Fruit fly (Drosophila melanogaster): ENCODE results near the gene CG9154.

The CG9154 gene

DNA sequence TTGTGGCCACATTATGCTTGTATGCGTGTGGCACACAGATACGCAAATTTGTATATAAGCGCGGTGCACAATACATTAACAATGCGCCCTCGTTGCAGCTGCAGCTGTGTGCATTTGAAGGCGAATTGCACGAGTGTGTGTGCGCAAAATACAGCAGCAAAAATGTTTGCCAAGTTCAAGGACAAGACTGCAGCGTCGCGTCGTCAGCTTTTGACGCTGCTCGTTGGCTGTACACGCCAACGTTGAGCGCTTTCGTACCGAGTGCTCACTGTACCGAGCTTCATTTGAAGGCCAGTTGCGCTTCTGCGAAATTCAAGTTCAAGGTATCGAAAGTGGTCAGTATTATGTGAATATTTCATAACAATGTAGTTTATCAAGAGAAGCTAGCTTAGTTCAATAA is 16.3 kb upstream of the CG9154 start:
- TF ChIP-seq CG8478 (optimal IDR thresholded peaks at IDR 0.05) (no peak), CTCF (optimal IDR thresholded peaks at IDR 0.05) (no peak)

DNA sequence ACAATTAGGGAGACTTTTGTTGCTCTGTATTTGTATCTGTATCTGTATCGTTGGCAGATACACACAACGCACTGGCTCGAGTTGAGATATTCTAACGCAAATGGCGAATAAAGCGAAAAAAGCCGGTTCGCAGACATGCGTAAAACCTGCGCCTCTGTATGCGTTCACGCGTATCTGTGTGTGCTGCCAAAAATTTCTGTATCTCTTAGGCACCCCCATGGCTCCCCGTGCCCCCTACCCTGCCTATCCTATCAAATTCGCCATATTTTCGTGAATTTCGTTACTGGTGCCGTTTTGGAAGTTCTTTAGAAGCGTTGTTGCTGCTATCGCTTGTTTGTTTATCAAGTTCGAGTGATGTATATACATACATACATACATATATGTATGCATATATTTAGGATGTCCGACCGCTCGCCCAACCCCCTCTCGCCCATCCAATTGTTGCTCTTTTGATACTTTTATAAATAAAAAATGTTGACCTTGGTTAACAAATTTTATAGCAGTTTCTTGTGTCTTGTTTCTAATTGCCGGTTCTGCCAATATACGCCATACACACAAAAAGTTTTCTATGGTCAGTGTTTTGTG is 15.3 kb upstream of the CG9154 start:
- no peak for TF ChIP-seq CG8478 (optimal IDR thresholded peaks at IDR 0.05)
- TF ChIP-seq CTCF (optimal IDR thresholded peaks at IDR 0.05): no peak

DNA sequence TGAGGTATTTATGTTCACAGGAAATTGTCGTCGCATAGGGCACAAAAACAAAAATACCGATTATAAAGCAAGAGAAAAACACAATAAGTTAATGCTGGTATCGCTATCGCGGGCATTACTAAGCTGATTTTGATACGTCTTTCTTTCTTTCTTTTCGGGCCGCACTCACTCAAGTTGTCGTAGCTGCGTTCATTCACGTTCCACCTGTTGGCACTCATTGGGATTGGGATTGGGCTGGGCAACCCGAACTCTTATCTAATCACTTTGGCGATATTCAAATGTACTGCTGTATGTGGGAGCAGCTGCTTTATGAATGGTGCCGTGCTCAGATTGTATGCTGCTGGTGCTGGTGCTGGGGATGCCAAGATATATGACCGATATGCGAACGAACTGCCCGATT is 14.2 kb upstream of the CG9154 start:
- TF ChIP-seq CG8478 (optimal IDR thresholded peaks at IDR 0.05): no peak

DNA sequence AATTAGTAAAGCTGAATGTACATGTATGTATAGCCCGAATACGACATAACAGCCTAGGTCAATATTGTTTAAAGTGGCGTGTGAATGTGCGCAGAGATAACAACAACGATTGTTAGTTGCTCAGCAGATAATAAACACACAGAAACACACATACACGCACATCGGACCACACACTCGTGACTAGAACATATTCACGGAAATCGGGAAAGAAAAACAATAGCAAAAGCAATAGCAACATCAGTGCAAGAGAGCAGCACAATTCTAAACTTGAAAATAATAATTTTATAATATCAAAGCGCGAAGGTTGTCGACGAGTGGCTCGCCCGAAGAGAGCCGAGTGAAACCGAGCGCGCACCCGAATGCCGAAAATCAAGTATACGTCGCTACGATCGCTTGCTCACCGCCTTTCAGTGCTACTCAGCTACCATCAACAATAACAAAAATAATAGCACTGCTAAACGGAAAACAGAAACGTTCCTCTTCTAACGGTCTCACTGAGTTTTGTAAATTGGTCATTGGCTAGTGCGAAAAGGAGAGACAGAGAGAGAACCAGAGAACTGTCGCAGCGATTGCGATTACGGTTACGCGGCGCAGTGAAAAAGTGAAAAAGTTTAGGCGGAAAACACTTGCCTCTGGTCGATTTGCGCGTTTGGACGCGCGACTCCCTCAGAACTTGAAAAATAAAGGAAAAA is 12.6 kb upstream of the CG9154 start:
- TF ChIP-seq CG8478 (optimal IDR thresholded peaks at IDR 0.05) (no peak), CTCF (optimal IDR thresholded peaks at IDR 0.05) (no peak)

DNA sequence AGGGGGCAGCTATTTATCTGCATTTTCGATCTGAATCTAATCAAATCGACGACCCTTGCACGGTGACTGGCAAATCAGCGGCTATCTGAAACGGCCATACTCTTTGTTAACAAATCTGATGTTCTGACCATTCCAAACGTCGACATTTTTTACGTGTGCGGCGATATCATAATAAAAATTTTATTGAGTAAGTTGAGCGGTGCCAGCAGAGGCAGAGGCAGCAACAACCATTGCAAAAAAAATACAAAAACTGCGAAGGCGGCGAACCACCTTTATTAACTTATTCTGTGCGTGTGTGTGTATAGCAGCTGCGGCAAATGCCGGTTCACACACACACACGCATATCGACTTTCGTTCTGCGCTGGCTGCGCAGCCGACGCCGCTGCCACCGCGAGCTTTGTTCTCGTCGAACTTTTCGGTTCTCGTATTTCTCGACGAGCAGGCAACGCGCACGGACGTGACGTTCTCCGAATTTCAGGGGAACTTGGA is 11.7 kb upstream of the CG9154 start, which contains the start of gene Kr-h1:
Gene Kr-h1, plus strand, starts transcription at position 447 of the 489 bp plus-strand sequence.
- no peak for TF ChIP-seq CTCF (optimal IDR thresholded peaks at IDR 0.05)
- TF ChIP-seq CG8478 (optimal IDR thresholded peaks at IDR 0.05): no peak

DNA sequence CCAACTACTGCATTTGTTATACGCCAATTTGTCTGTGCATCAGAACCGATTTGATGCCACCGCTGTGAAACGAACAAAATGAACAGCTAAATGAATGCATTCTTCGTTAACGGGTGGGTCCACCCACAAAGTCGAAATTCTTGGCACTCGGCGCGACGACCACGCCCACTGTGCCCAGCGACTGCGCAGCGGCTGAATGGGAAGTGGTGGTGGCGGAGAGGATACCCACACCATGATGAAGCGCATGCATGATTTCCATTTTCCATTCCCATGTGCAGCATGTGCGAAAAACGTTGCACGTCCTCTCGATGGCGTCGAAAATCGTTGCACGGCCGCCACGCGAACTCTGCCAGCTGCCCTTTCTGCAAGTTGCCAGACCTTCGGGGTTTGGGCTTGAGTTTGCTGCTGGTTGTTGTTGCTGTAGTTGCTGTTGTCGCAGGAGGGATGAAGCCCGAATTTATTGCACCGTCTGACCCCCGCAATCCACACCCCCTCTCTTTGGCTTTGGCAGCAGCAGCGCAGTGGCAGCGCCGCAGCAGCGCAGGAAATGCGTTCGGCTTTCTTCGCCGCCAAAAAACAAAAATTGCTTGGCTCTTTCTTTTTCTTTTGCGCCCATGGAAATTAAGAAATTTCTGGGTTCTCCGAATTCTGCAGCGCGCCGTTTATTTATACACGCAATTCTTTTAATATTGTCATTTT is 10.8 kb upstream of the CG9154 start:
- no peak for TF ChIP-seq CTCF (optimal IDR thresholded peaks at IDR 0.05)
- no peak for TF ChIP-seq CG8478 (optimal IDR thresholded peaks at IDR 0.05)

DNA sequence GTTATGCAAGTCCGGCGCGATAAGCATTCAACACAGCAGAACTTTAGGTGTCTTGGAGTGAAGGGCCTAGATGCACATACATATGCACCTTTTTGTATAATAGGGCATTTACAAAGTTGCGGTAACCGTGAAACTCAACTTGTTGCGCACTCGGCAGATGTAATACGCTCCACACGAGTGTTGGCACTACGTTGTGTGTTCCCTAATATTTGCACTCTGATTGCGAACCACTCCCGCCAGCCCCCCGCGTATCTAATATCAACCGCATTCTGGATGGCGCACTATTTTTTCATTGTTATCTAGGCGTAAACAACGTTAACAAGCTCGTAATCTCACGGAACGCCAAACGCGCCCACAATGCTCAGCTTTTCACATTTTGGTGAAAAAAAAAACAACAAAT is 9.8 kb upstream of the CG9154 start:
- TF ChIP-seq CG8478 (optimal IDR thresholded peaks at IDR 0.05) (no peak), CTCF (optimal IDR thresholded peaks at IDR 0.05) (no peak)

DNA sequence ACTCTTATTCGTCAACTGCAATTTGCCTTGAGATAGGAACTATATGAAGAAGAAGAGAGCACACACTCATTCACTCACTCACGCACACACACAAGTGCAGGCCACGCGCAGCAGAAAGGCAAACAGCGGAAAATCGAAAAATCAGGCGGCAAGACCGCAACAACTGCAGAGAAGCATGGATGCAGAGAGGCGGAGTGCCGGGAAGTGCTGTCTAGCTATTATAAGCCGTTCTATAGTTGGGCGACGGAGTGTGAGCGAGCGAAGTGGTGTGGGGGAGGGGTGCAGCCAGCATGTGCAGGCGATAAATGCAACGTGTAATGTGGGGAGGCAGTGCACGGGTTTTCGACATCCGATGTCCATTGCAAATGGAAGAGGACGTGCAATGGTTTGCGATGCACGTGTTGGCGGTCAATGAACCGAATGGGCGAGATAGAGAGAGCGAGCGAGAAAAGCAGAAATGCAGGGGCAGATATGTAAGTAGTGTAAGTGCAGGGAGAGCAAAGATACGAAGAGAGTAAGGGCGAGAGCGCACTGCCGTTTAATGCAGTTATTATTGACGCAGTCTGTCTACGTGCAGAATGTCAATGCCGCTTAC is 8.4 kb upstream of the CG9154 start:
- no peak for TF ChIP-seq CG8478 (optimal IDR thresholded peaks at IDR 0.05)
- TF ChIP-seq CTCF (optimal IDR thresholded peaks at IDR 0.05): no peak

DNA sequence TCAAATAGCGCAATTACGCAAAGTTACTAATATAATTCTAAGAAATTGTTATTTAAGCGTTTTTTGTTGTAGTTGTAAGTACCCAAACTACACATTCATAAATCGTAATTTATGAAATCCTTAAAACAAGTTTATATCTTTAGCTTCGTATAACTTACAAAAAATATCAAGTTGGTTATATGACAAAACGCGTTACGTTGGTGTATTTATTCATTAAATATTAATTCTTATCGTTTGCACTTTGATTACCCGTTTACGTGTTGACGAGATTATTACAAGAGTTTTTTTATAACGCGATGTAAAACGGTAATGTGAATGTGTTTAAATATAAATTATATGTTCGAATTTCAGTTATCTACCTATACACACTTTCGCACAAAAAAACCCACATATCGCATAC is 7.1 kb upstream of the CG9154 start:
- no peak for TF ChIP-seq CG8478 (optimal IDR thresholded peaks at IDR 0.05)
- no peak for TF ChIP-seq CTCF (optimal IDR thresholded peaks at IDR 0.05)

DNA sequence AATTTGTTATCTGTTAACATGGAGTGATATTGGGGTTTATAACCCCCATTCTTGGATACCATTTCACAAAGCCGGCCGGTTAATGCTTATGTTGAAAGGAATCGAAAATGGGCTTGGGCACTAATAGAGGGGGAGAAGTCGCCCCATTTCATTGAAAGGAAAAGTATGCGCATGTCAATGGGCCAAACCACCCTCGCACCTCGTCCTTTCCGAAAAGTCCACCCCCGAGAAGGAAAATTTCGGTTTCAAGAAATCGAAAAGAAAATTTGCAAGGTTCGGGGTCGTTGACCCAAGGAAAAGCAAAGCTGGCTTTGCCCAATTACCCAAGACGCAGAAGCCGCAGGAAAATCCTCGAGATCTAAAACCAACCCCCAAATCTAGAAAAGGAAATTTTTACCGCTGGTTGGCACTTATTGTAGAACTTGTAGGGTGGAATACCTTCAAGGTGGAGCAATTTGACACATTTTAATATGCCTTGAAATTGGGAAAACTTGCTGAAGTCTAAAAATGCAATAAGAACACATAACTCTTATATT is 6.4 kb upstream of the CG9154 start:
- TF ChIP-seq CTCF (optimal IDR thresholded peaks at IDR 0.05): no peak
- no peak for TF ChIP-seq CG8478 (optimal IDR thresholded peaks at IDR 0.05)

DNA sequence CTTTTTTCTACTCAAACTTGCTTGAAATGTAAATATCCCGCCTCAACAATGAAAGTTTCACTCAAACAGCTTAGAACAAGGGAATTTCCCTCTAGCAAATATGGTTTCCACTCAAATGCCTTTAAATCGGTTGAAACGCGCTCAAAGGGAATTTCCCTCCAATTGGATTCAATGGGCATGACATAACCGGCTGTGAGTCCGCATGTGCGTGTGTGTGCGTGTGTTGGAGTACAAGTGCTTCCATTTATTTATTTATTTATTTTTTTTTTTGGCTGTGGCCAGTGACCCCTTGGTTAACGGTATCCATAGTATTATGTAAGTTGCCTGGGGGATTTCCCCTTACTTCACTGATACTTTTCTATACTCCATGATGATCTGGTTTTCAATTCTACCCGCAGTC is 5.7 kb upstream of the CG9154 start:
- TF ChIP-seq CTCF (optimal IDR thresholded peaks at IDR 0.05) (no peak), CG8478 (optimal IDR thresholded peaks at IDR 0.05) (no peak)

DNA sequence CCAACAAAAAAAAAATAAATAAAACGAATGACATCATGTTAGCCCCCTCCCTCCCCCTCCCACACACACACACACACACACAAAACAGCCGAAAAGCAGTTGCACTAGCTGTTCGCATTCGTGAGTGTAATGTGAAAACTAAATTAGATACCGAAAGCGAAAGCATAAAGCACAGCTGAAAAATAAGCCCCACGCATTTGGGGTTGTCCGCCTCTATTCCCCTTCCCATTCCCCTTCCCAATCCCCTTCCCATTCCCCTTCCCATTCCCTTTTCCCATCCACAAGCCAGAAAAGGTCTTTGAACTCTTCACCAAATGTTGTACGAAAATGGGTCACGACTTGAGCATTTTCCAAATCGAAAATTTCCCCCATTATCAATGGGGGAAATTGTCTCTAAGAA is 4.9 kb upstream of the CG9154 start:
- TF ChIP-seq CTCF (optimal IDR thresholded peaks at IDR 0.05): no peak
- TF ChIP-seq CG8478 (optimal IDR thresholded peaks at IDR 0.05): no peak

DNA sequence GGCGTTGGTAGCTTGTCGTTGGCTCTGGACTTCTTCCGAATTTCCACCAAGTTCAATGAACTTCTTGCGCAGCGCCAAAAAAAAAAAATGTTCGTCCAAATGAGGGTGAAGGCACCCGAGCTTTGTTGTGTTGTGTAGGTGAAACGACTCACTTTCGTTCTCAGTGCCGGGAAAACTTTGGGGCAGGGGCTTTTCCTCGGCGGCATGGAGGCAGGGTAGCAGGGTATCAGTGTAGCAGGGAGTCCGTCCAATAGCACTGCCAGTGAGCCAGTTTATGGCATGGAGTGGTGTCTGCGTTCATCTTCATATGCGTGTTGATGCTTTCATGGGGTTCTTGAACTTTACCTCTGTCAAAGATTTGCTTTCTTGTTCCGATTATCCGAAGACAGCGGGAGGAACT is 3.8 kb upstream of the CG9154 start:
- TF ChIP-seq CG8478 (optimal IDR thresholded peaks at IDR 0.05): no peak
- TF ChIP-seq CTCF (optimal IDR thresholded peaks at IDR 0.05): no peak

DNA sequence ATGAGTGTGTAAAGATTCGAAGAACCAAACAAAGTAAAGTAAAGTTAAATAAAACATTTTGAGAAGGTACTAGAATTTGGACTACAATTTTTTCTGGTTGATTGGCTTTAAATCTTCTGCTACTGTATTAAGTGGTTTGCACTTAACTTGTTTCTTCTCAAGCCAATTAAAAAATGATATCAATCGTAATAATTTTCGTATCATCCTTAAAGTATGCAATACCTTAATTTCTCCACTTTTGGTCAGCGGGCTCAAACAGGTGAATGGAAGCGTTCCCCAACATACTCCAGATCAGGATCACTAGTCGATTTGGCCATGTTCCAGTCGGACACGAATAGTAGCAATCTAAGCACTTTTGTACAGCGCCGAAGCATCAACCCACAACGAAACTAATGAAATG is 3.4 kb upstream of the CG9154 start:
- no peak for TF ChIP-seq CG8478 (optimal IDR thresholded peaks at IDR 0.05)
- TF ChIP-seq CTCF (optimal IDR thresholded peaks at IDR 0.05): no peak

DNA sequence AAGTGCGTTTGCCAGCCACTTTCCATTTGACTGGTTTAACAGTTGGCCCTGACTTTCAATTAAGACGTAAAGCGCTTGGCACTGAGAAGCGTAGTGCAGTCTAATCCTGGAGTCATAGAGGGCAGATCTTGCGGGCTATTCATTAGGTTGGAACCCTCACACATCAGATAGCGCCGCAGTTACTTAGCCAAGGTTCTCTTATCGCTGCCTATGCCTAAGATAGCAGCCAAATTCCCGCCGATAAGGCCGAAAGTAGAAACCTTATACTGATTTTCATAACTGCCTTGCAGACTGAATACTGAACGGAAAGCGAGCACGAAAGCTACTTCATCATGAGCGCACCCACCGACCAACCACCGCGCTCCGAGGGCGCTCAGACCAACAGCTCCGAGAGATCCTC is 1.6 kb upstream of the CG9154 start:
- TF ChIP-seq CTCF (optimal IDR thresholded peaks at IDR 0.05) (no peak), CG8478 (optimal IDR thresholded peaks at IDR 0.05) (no peak)

Data from S2 (cell line).